Fruit fly (Drosophila melanogaster) whole organism, embryonic: ENCODE results near the gene mfas.
A peak's percentile ranks its signal among the peaks of the same experiment; 100 is the strongest.

Experiments
- Abd-B ChIP-seq: fragments of 200-800 bp; sonication (Bioruptor generic); optimal IDR thresholded peaks from 2 replicates; lab custom pipeline; 2018; ENCODE audit warnings: missing biosample characterization, mild to moderate bottlenecking, missing genetic modification characterization, moderate library complexity
- CG12104 ChIP-seq: fragments of 200-800 bp; sonication (Bioruptor generic); optimal IDR thresholded peaks from 3 replicates; lab custom pipeline; 2016; ENCODE audit warnings: missing biosample characterization, missing genetic modification characterization
- CG7928 ChIP-seq: fragments of 200-800 bp; sonication (Bioruptor generic); optimal IDR thresholded peaks from 2 replicates; lab custom pipeline; 2017; ENCODE audit warnings: missing biosample characterization, mild to moderate bottlenecking, missing genetic modification characterization
- Dref ChIP-seq: fragments of 200-800 bp; sonication (Bioruptor generic); IDR thresholded peaks from 2 replicates; pipeline ENCODE4 v1.3.6; 2022; ENCODE audit warnings: missing biosample characterization, missing genetic modification characterization
- dan ChIP-seq: fragments of 200-800 bp; sonication (Bioruptor generic); IDR thresholded peaks from 2 replicates; pipeline ENCODE4 v1.3.6; 2022; ENCODE audit warnings: missing biosample characterization, missing genetic modification characterization
- emc ChIP-seq: fragments of 200-800 bp; sonication (Bioruptor generic); optimal IDR thresholded peaks from 2 replicates; lab custom pipeline; 2016; ENCODE audit warnings: missing biosample characterization, missing genetic modification characterization
- klu ChIP-seq: fragments of 200-800 bp; sonication (Bioruptor generic); IDR thresholded peaks from 2 replicates; pipeline ENCODE4 v1.3.6; 2022; ENCODE audit warnings: missing biosample characterization, missing genetic modification characterization
- lab ChIP-seq: fragments of 200-800 bp; sonication (Bioruptor generic); optimal IDR thresholded peaks from 3 replicates; lab custom pipeline; 2017; ENCODE audit warnings: missing biosample characterization, missing genetic modification characterization, mild to moderate bottlenecking, moderate library complexity, missing genetic modification reagents
- ssp ChIP-seq: fragments of 200-800 bp; sonication (Bioruptor generic); IDR thresholded peaks from 2 replicates; pipeline ENCODE4 v1.3.6; 2022; ENCODE audit warnings: missing biosample characterization, missing genetic modification characterization

DNA sequence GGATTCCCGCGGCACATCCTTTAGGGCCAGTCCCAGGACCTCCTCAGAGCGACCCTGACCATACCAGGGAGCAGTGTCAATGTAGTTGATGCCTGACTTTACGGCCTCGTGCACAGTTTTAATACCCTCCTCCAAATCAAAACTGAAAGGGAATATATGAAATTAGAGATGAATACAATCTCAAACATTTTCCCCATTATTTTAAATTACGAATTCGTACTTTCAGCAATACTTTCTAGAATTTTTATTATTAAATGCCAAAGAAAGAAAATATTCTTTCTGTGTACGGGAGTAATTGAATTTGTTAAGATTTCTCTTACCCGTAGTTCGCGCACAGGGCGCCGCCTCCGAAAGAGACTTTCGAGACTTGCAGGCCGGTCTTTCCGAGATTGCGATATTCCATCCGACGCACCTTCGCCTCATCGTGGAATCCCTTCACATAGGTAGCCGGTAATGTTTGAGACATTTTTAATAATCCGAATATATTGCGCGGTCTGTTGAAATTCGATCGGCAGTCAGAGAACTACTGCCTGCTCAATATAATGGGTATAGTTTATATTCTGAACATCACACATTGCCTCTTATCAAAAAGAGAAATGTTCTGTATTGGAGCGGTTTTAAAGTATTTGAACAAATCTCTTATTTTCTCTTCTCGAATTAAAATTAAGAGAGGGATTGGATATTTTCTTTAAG, 13.1 kb downstream of the mfas start, which contains the start of gene CG18547:
- TF ChIP-seq dan (no peak), Dref (GFP tag; lab: Robert Waterston, UW) (no peak), emc (GFP tag; lab: Kevin White, UChicago) (no peak), ssp (GFP tag; lab: Robert Waterston, UW) (no peak), Abd-B (GFP tag; lab: Kevin White, UChicago) (no peak), klu (GFP tag; lab: Robert Waterston, UW) (no peak), CG12104 (GFP tag; lab: Kevin White, UChicago) (no peak), lab (GFP tag; lab: Kevin White, UChicago) (peak; percentile 2), CG7928 (no peak)
